Worm (Caenorhabditis elegans) whole organism, young adult: ENCODE data around the gene F41G3.3.

ENCODE experiments used
- F52B5.7 ChIP-seq: sonication (generic microtip); optimal IDR thresholded peaks from 2 replicates; lab custom pipeline; 2016; ENCODE audit warnings: mild to moderate bottlenecking, missing genetic modification characterization, missing compliant biosample characterization
- F55B11.4 ChIP-seq: sonication (generic microtip); optimal IDR thresholded peaks from 2 replicates; lab custom pipeline; 2016; ENCODE audit warnings: missing compliant biosample characterization, missing genetic modification characterization, borderline replicate concordance; ENCODE audit not compliant: insufficient read depth
- K12H6.12 ChIP-seq: fragments of 200-800 bp; sonication (Bioruptor generic); optimal IDR thresholded peaks from 2 replicates; lab custom pipeline; 2018; ENCODE audit warnings: mild to moderate bottlenecking, missing genetic modification characterization, missing compliant biosample characterization
- T07F8.4 ChIP-seq: sonication (generic microtip); optimal IDR thresholded peaks from 2 replicates; lab custom pipeline; 2016; ENCODE audit warnings: mild to moderate bottlenecking, missing genetic modification characterization, moderate library complexity, missing compliant biosample characterization
- Y53G8AR.9 ChIP-seq: fragments of 200-800 bp; sonication (Bioruptor generic); conservative IDR thresholded peaks from 2 replicates; pipeline ENCODE4 v1.3.6; 2022; ENCODE audit warnings: missing genetic modification reagents, missing genetic modification characterization, missing compliant biosample characterization
- Y79H2A.3 ChIP-seq: fragments of 200-800 bp; sonication (Bioruptor generic); conservative IDR thresholded peaks from 2 replicates; pipeline ENCODE4 v1.3.6; 2022; ENCODE audit warnings: missing genetic modification reagents, missing genetic modification characterization, missing compliant biosample characterization
- Y95B8A.8 ChIP-seq: fragments of 200-800 bp; sonication (Bioruptor generic); IDR thresholded peaks from 2 replicates; pipeline ENCODE4 v1.3.6; 2022; ENCODE audit warnings: missing genetic modification reagents, missing genetic modification characterization, missing compliant biosample characterization
- aptf-3 ChIP-seq: fragments of 200-800 bp; sonication (Bioruptor generic); IDR thresholded peaks from 2 replicates; pipeline ENCODE4 v1.3.6; 2022; ENCODE audit warnings: missing genetic modification characterization, missing compliant biosample characterization
- atf-7 ChIP-seq: sonication (generic microtip); optimal IDR thresholded peaks from 2 replicates; lab custom pipeline; 2017; ENCODE audit warnings: mild to moderate bottlenecking, missing genetic modification characterization, missing compliant biosample characterization
- attf-3 ChIP-seq: fragments of 200-800 bp; sonication (Bioruptor generic); conservative IDR thresholded peaks from 2 replicates; pipeline ENCODE4 v1.3.6; 2022; ENCODE audit warnings: missing genetic modification reagents, missing genetic modification characterization, missing compliant biosample characterization
- attf-5 ChIP-seq: fragments of 200-800 bp; sonication (Bioruptor generic); optimal IDR thresholded peaks from 2 replicates; lab custom pipeline; 2018; ENCODE audit warnings: mild to moderate bottlenecking, missing genetic modification characterization, missing compliant biosample characterization
- bed-2 ChIP-seq: fragments of 200-800 bp; sonication (Bioruptor generic); IDR thresholded peaks from 2 replicates; pipeline ENCODE4 v1.3.6; 2022; ENCODE audit warnings: missing genetic modification reagents, missing genetic modification characterization, missing compliant biosample characterization
- ceh-100 ChIP-seq: fragments of 200-800 bp; sonication (Bioruptor generic); IDR thresholded peaks from 2 replicates; pipeline ENCODE4 v1.3.6; 2022; ENCODE audit warnings: missing genetic modification reagents, missing genetic modification characterization, missing compliant biosample characterization
- ceh-40 ChIP-seq: fragments of 200-800 bp; sonication (Bioruptor generic); IDR thresholded peaks from 2 replicates; pipeline ENCODE4 v1.3.6; 2022; ENCODE audit warnings: missing genetic modification characterization, missing compliant biosample characterization
- chd-7 ChIP-seq: sonication (generic microtip); optimal IDR thresholded peaks from 2 replicates; lab custom pipeline; 2016; ENCODE audit warnings: mild to moderate bottlenecking, missing genetic modification characterization, moderate library complexity, missing compliant biosample characterization
- dox-1 ChIP-seq: fragments of 200-800 bp; sonication (Bioruptor generic); IDR thresholded peaks from 2 replicates; pipeline ENCODE4 v1.3.6; 2022; ENCODE audit warnings: missing genetic modification reagents, missing genetic modification characterization, missing compliant biosample characterization
- dpl-1 ChIP-seq: fragments of 150-350 bp; optimal IDR thresholded peaks from 2 replicates; lab custom pipeline; 2014; ENCODE audit warnings: missing biosample characterization, missing genetic modification reagents, missing genetic modification characterization
- ets-4 ChIP-seq: fragments of 200-800 bp; sonication (Bioruptor generic); optimal IDR thresholded peaks from 2 replicates; lab custom pipeline; 2018; ENCODE audit warnings: mild to moderate bottlenecking, missing genetic modification characterization, missing compliant biosample characterization
- hlh-12 ChIP-seq: sonication (generic microtip); optimal IDR thresholded peaks from 2 replicates; lab custom pipeline; 2016; ENCODE audit warnings: missing genetic modification characterization, missing compliant biosample characterization
- hmg-1.2 ChIP-seq: fragments of 200-800 bp; sonication (Bioruptor generic); IDR thresholded peaks from 2 replicates; pipeline ENCODE4 v1.3.6; 2022; ENCODE audit warnings: missing genetic modification reagents, missing genetic modification characterization, missing compliant biosample characterization
- let-526 ChIP-seq: fragments of 200-800 bp; sonication (Bioruptor generic); IDR thresholded peaks from 2 replicates; pipeline ENCODE4 v1.3.6; 2022; ENCODE audit warnings: missing genetic modification reagents, missing genetic modification characterization, missing compliant biosample characterization
- lin-40 ChIP-seq: sonication (generic microtip); optimal IDR thresholded peaks from 2 replicates; lab custom pipeline; 2016; ENCODE audit warnings: missing genetic modification characterization, mild to moderate bottlenecking, missing compliant biosample characterization, missing genotype, missing genetic modification reagents
- lin-54 ChIP-seq: fragments of 200-800 bp; sonication (Bioruptor generic); optimal IDR thresholded peaks from 2 replicates; lab custom pipeline; 2018; ENCODE audit warnings: mild to moderate bottlenecking, missing genetic modification characterization, missing compliant biosample characterization
- lsy-27 ChIP-seq: sonication (generic microtip); optimal IDR thresholded peaks from 2 replicates; lab custom pipeline; 2017; ENCODE audit warnings: missing genetic modification characterization, mild to moderate bottlenecking, missing compliant biosample characterization, antibody characterized with exemption, missing genotype, borderline replicate concordance; ENCODE audit not compliant: insufficient read depth
- madf-10 ChIP-seq: sonication (generic microtip); optimal IDR thresholded peaks from 2 replicates; lab custom pipeline; 2016; ENCODE audit warnings: mild to moderate bottlenecking, missing genetic modification characterization, missing compliant biosample characterization
- madf-8 ChIP-seq: fragments of 200-800 bp; sonication (Bioruptor generic); conservative IDR thresholded peaks from 2 replicates; pipeline ENCODE4 v1.3.6; 2022; ENCODE audit warnings: missing genetic modification reagents, missing genetic modification characterization, missing compliant biosample characterization
- mxl-1 ChIP-seq: sonication (generic microtip); optimal IDR thresholded peaks from 2 replicates; lab custom pipeline; 2016; ENCODE audit warnings: missing genetic modification characterization, missing compliant biosample characterization
- nfya-1 ChIP-seq: sonication (generic microtip); optimal IDR thresholded peaks from 2 replicates; lab custom pipeline; 2017; ENCODE audit warnings: antibody characterized with exemption, missing compliant biosample characterization, missing genetic modification characterization, borderline replicate concordance; ENCODE audit not compliant: insufficient read depth
- pbrm-1 ChIP-seq: fragments of 200-800 bp; sonication (Bioruptor generic); IDR thresholded peaks from 2 replicates; pipeline ENCODE4 v1.3.6; 2022; ENCODE audit warnings: missing genetic modification reagents, missing genetic modification characterization, missing compliant biosample characterization
- rcor-1 ChIP-seq: fragments of 200-800 bp; sonication (Bioruptor generic); IDR thresholded peaks from 2 replicates; pipeline ENCODE4 v1.3.6; 2022; ENCODE audit warnings: missing genetic modification reagents, missing genetic modification characterization, missing compliant biosample characterization
- rpc-1 ChIP-seq, 2 experiments: fragments of 150-350 bp in 1 of 2; sonication (generic microtip) in 1 of 2; optimal IDR thresholded peaks; 2 replicates each; lab custom pipeline; 2014 to 2018; ENCODE audit warnings: missing biosample characterization in 1 of 2, missing genetic modification characterization in 1 of 2, missing genetic modification reagents in 1 of 2, missing genotype in 1 of 2
- sdz-38 ChIP-seq: sonication (generic microtip); optimal IDR thresholded peaks from 2 replicates; lab custom pipeline; 2016; ENCODE audit warnings: missing genotype, missing genetic modification characterization, missing compliant biosample characterization
- sea-2 ChIP-seq: fragments of 200-800 bp; sonication (Bioruptor generic); IDR thresholded peaks from 2 replicates; pipeline ENCODE4 v1.3.6; 2022; ENCODE audit warnings: missing genetic modification characterization, missing compliant biosample characterization
- snpc-1.1 ChIP-seq: sonication (generic microtip); optimal IDR thresholded peaks from 2 replicates; lab custom pipeline; 2017; ENCODE audit warnings: missing genetic modification characterization, mild to moderate bottlenecking, missing compliant biosample characterization, antibody characterized with exemption, moderate library complexity, missing genotype, missing genetic modification reagents; ENCODE audit not compliant: insufficient read depth
- snpc-4 ChIP-seq, 5 experiments: fragments of 150-350 bp in 1 of 5; sonication (generic microtip) in 4 of 5; optimal IDR thresholded peaks; 2 replicates each; lab custom pipeline; 2014 to 2018; ENCODE audit warnings: missing genetic modification characterization in 5 of 5, missing biosample characterization in 3 of 5, antibody characterized with exemption in 2 of 5, mild to moderate bottlenecking in 2 of 5, missing compliant biosample characterization in 2 of 5, missing genotype in 2 of 5, moderate library complexity in 2 of 5, missing genetic modification reagents in 1 of 5
- tbp1 ChIP-seq: fragments of 200-800 bp; sonication (Bioruptor generic); optimal IDR thresholded peaks from 2 replicates; lab custom pipeline; 2018; ENCODE audit warnings: mild to moderate bottlenecking, missing genetic modification characterization, missing compliant biosample characterization
- tbx-9 ChIP-seq: sonication (generic microtip); optimal IDR thresholded peaks from 2 replicates; lab custom pipeline; 2016; ENCODE audit warnings: borderline replicate concordance, missing genetic modification characterization, inconsistent platforms, missing compliant biosample characterization
- unc-130 ChIP-seq: sonication (generic microtip); optimal IDR thresholded peaks from 2 replicates; lab custom pipeline; 2016; ENCODE audit warnings: missing genetic modification reagents, missing genetic modification characterization, missing compliant biosample characterization
- unc-62 ChIP-seq: fragments of 150-350 bp; optimal IDR thresholded peaks from 2 replicates; lab custom pipeline; 2014; ENCODE audit warnings: missing biosample characterization, missing genetic modification reagents, missing genetic modification characterization
- zim-3 ChIP-seq: sonication (generic microtip); optimal IDR thresholded peaks from 2 replicates; lab custom pipeline; 2017; ENCODE audit warnings: mild to moderate bottlenecking, missing genetic modification characterization, moderate library complexity, missing compliant biosample characterization
- ztf-6 ChIP-seq: fragments of 200-800 bp; sonication (Bioruptor generic); IDR thresholded peaks from 2 replicates; pipeline ENCODE4 v1.3.6; 2022; ENCODE audit warnings: missing genetic modification reagents, missing genetic modification characterization, missing compliant biosample characterization

F41G3.3 gene

ce11 chrII:6721581-6721980 is 34.8 kb upstream of the F41G3.3 start (continued):
- peak; percentile 22 for TF ChIP-seq T07F8.4 (tag; lab: Kevin White, UChicago)
- no peak for TF ChIP-seq F55B11.4 (tag; lab: Kevin White, UChicago)
- no peak for TF ChIP-seq sdz-38
- peak; percentile 4 for TF ChIP-seq atf-7 (tag; lab: Kevin White, UChicago)
- TF ChIP-seq tbp1: peak; percentile 95
- TF ChIP-seq attf-3 (GFP tag; lab: Robert Waterston, UW): 0 out of 2 replicates have a peak, but pooled peaks have one; percentile 30
- no peak for TF ChIP-seq hlh-12 (tag; lab: Kevin White, UChicago)
- TF ChIP-seq hmg-1.2 (GFP tag; lab: Robert Waterston, UW): peak; percentile 67
- TF ChIP-seq ztf-6 (GFP tag; lab: Robert Waterston, UW): no peak
- TF ChIP-seq chd-7: peak; percentile 39
- TF ChIP-seq unc-130 (GFP tag; lab: Kevin White, UChicago): no peak

ce11 chrII:6726814-6727213 is 29.5 kb upstream of the F41G3.3 start:
- TF ChIP-seq sea-2 (no peak), nfya-1 (tag; lab: Kevin White, UChicago) (no peak), rpc-1 (optimal IDR thresholded peaks at IDR 0.05; lab: Kevin White, UChicago) (no peak), rpc-1 (tag; optimal IDR thresholded peaks at IDR 0.05; lab: Kevin White, UChicago) (no peak), lsy-27 (tag; lab: Kevin White, UChicago) (no peak), rcor-1 (no peak), snpc-1.1 (tag; lab: Kevin White, UChicago) (no peak), Y95B8A.8 (GFP tag; lab: Robert Waterston, UW) (no peak), ceh-40 (no peak), attf-3 (GFP tag; lab: Robert Waterston, UW) (no peak), snpc-4 (GFP tag; optimal IDR thresholded peaks at IDR 0.05; lab: Kevin White, UChicago) (no peak), snpc-4 (tag; optimal IDR thresholded peaks at IDR 0.05; lab: Kevin White, UChicago) (no peak), lin-54 (no peak), ceh-100 (no peak), unc-62 (no peak), F52B5.7 (tag; lab: Kevin White, UChicago) (no peak), madf-10 (no peak), attf-5 (GFP tag; lab: Kevin White, UChicago) (no peak), Y53G8AR.9 (GFP tag; lab: Robert Waterston, UW) (no peak)

ce11 chrII:6729331-6729730 is 27.0 kb upstream of the F41G3.3 start, which contains the start of gene T14B4.8:
Gene T14B4.8, minus strand, starts transcription at chrII:6729390.
- peak; percentile 63; the same call in 1 of the 2 replicates for TF ChIP-seq hmg-1.2 (GFP tag; lab: Robert Waterston, UW)
- TF ChIP-seq Y53G8AR.9 (GFP tag; lab: Robert Waterston, UW): no peak
- TF ChIP-seq ets-4 (GFP tag; lab: Kevin White, UChicago): no peak

- TF ChIP-seq Y79H2A.3 (GFP tag; lab: Robert Waterston, UW) (no peak), ceh-40 (no peak), tbx-9 (tag; lab: Kevin White, UChicago) (no peak), madf-8 (GFP tag; lab: Robert Waterston, UW) (no peak), aptf-3 (GFP tag; lab: Robert Waterston, UW) (no peak), lin-40 (tag; lab: Kevin White, UChicago) (no peak), ets-4 (GFP tag; lab: Kevin White, UChicago) (no peak), mxl-1 (no peak), bed-2 (GFP tag; lab: Robert Waterston, UW) (no peak), zim-3 (no peak), dpl-1 (GFP tag; lab: Kevin White, UChicago) (no peak), dox-1 (GFP tag; lab: Robert Waterston, UW) (no peak), let-526 (GFP tag; lab: Robert Waterston, UW) (no peak), K12H6.12 (tag; lab: Kevin White, UChicago) (no peak), pbrm-1 (GFP tag; lab: Robert Waterston, UW) (no peak)
These were observed 22.6 kb upstream of the F41G3.3 start, which contains the start of gene T14B4.9 for ce11 chrII:6733718-6734117. Gene T14B4.9, minus strand, starts transcription at chrII:6733818.
